Fruit fly (Drosophila melanogaster) whole organism, adult: ENCODE results near the gene Uvrag.
A peak's percentile ranks its signal among the peaks of the same experiment; 100 is the strongest.

ENCODE experiments used
- CG11617 ChIP-seq: fragments of 200-800 bp; sonication (Bioruptor generic); optimal IDR thresholded peaks from 2 replicates; lab custom pipeline; 2017; ENCODE audit warnings: mild to moderate bottlenecking, missing biosample characterization, missing genetic modification reagents, missing genetic modification characterization
- CG12768 ChIP-seq: fragments of 200-800 bp; sonication (Bioruptor generic); optimal IDR thresholded peaks from 2 replicates; lab custom pipeline; 2017; ENCODE audit warnings: missing biosample characterization, missing genetic modification characterization, mild to moderate bottlenecking, moderate library complexity, missing genetic modification reagents
- CG14711 ChIP-seq: fragments of 200-800 bp; sonication (Bioruptor generic); optimal IDR thresholded peaks from 2 replicates; lab custom pipeline; 2018; ENCODE audit warnings: missing biosample characterization, mild to moderate bottlenecking, missing genetic modification characterization, moderate library complexity
- CG1620 ChIP-seq: fragments of 200-800 bp; sonication (Bioruptor generic); optimal IDR thresholded peaks from 2 replicates; lab custom pipeline; 2016; ENCODE audit warnings: missing biosample characterization, missing genetic modification characterization
- CG33017 ChIP-seq: fragments of 200-800 bp; sonication (Bioruptor generic); optimal IDR thresholded peaks from 2 replicates; lab custom pipeline; 2018; ENCODE audit warnings: missing biosample characterization, mild to moderate bottlenecking, missing genetic modification characterization, moderate library complexity
- CG5204 ChIP-seq: fragments of 200-800 bp; sonication (Bioruptor generic); optimal IDR thresholded peaks from 2 replicates; lab custom pipeline; 2016; ENCODE audit warnings: missing biosample characterization, missing genetic modification characterization
- CG7045 ChIP-seq: fragments of 200-800 bp; sonication (Bioruptor generic); optimal IDR thresholded peaks from 2 replicates; lab custom pipeline; 2017; ENCODE audit warnings: missing biosample characterization, mild to moderate bottlenecking, missing genetic modification characterization
- CG7101 ChIP-seq: fragments of 200-800 bp; sonication (Bioruptor generic); optimal IDR thresholded peaks from 2 replicates; lab custom pipeline; 2018; ENCODE audit warnings: missing biosample characterization, mild to moderate bottlenecking, missing genetic modification characterization, moderate library complexity
- Clk ChIP-seq: fragments of 200-800 bp; sonication (Bioruptor generic); optimal IDR thresholded peaks from 2 replicates; lab custom pipeline; 2017; ENCODE audit warnings: missing biosample characterization, missing genetic modification characterization
- Crg-1 ChIP-seq: fragments of 200-800 bp; sonication (Bioruptor generic); optimal IDR thresholded peaks from 2 replicates; lab custom pipeline; 2016; ENCODE audit warnings: missing biosample characterization, missing genetic modification characterization
- Hr96 ChIP-seq: fragments of 200-800 bp; sonication (Bioruptor generic); optimal IDR thresholded peaks from 2 replicates; lab custom pipeline; 2016; ENCODE audit warnings: missing biosample characterization, missing genetic modification characterization
- Mnt ChIP-seq: fragments of 200-800 bp; sonication (Bioruptor generic); optimal IDR thresholded peaks from 2 replicates; lab custom pipeline; 2016; ENCODE audit warnings: missing biosample characterization, mild to moderate bottlenecking, missing genetic modification characterization
- bab1 ChIP-seq: fragments of 200-800 bp; sonication (Bioruptor generic); optimal IDR thresholded peaks from 3 replicates; lab custom pipeline; 2019; ENCODE audit warnings: missing biosample characterization, mild to moderate bottlenecking, missing genetic modification characterization, moderate library complexity
- cic ChIP-seq: fragments of 200-800 bp; sonication (Bioruptor generic); optimal IDR thresholded peaks from 2 replicates; lab custom pipeline; 2017; ENCODE audit warnings: missing biosample characterization, mild to moderate bottlenecking, missing genetic modification characterization, moderate library complexity
- cnc ChIP-seq, 2 experiments: fragments of >200 bp; optimal IDR thresholded peaks; 2 replicates each; lab custom pipeline; 2017
- kay ChIP-seq: fragments of 200-800 bp; sonication (Bioruptor generic); peaks from one replicate; lab custom pipeline; 2016; ENCODE audit warnings: missing biosample characterization, missing genetic modification characterization, borderline replicate concordance
- ovo ChIP-seq: fragments of 200-800 bp; sonication (Bioruptor generic); optimal IDR thresholded peaks from 2 replicates; lab custom pipeline; 2016; ENCODE audit warnings: missing biosample characterization, missing genetic modification characterization
- pad ChIP-seq: fragments of 200-800 bp; sonication (Bioruptor generic); optimal IDR thresholded peaks from 3 replicates; lab custom pipeline; 2017; ENCODE audit warnings: missing biosample characterization, missing genetic modification characterization, mild to moderate bottlenecking, moderate library complexity, missing genetic modification reagents
- tj ChIP-seq: fragments of 200-800 bp; sonication (Bioruptor generic); optimal IDR thresholded peaks from 3 replicates; lab custom pipeline; 2017; ENCODE audit warnings: missing biosample characterization, mild to moderate bottlenecking, missing genetic modification characterization, moderate library complexity
- toe ChIP-seq: fragments of 200-800 bp; sonication (Bioruptor generic); optimal IDR thresholded peaks from 2 replicates; lab custom pipeline; 2016; ENCODE audit warnings: missing biosample characterization, missing genetic modification characterization

Uvrag gene

dm6 chr2L:13289689-13290088, 3.1 kb downstream of the Uvrag start, which contains the start of gene CG31729:
CG31729 (plus strand) TSS chr2L:13289997.
- no peak for TF ChIP-seq cnc (optimal IDR thresholded peaks at IDR 0.05; lab: Kevin White, UChicago)
- TF ChIP-seq Crg-1 (GFP tag; lab: Kevin White, UChicago) = no peak
- peak; percentile 19 for TF ChIP-seq bab1
- peak; percentile 50 for TF ChIP-seq pad (GFP tag; lab: Kevin White, UChicago)
- no peak for TF ChIP-seq Clk
- no peak for TF ChIP-seq kay (GFP tag; lab: Kevin White, UChicago)
- TF ChIP-seq CG12768 = no peak
- TF ChIP-seq Mnt (GFP tag; lab: Kevin White, UChicago) = no peak
- TF ChIP-seq CG7045 (GFP tag; lab: Kevin White, UChicago) = no peak
- no peak for TF ChIP-seq tj (GFP tag; lab: Kevin White, UChicago)
- no peak for TF ChIP-seq cic (GFP tag; lab: Kevin White, UChicago)
- peak; percentile 40 for TF ChIP-seq toe (GFP tag; lab: Kevin White, UChicago)
- TF ChIP-seq ovo (GFP tag; lab: Kevin White, UChicago) = no peak
- no peak for TF ChIP-seq CG33017
- TF ChIP-seq CG1620 = no peak
- peak; percentile 48 for TF ChIP-seq CG5204 (GFP tag; lab: Kevin White, UChicago)
- TF ChIP-seq Hr96 (GFP tag; lab: Kevin White, UChicago) = no peak
- no peak for TF ChIP-seq CG11617 (GFP tag; lab: Kevin White, UChicago)
- TF ChIP-seq CG14711 (tag; lab: Kevin White, UChicago) = peak; percentile 48
- TF ChIP-seq CG7101 (tag; lab: Kevin White, UChicago) = peak; percentile 42

- TF ChIP-seq CG33017 (peak; percentile 91), CG7045 (GFP tag; lab: Kevin White, UChicago) (peak; percentile 85), ovo (GFP tag; lab: Kevin White, UChicago) (peak; percentile 39), Crg-1 (GFP tag; lab: Kevin White, UChicago) (peak; percentile 61), toe (GFP tag; lab: Kevin White, UChicago) (no peak), Mnt (GFP tag; lab: Kevin White, UChicago) (peak; percentile 62), tj (GFP tag; lab: Kevin White, UChicago) (peak; percentile 26), pad (GFP tag; lab: Kevin White, UChicago) (no peak), CG1620 (peak; percentile 1), Clk (peak; percentile 59), cnc (optimal IDR thresholded peaks at IDR 0.05; lab: Kevin White, UChicago) (no peak), CG5204 (GFP tag; lab: Kevin White, UChicago) (no peak), CG14711 (tag; lab: Kevin White, UChicago) (peak; percentile 45), CG7101 (tag; lab: Kevin White, UChicago) (peak; percentile 75), CG12768 (peak; percentile 80), kay (GFP tag; lab: Kevin White, UChicago) (peak; percentile 93), CG11617 (GFP tag; lab: Kevin White, UChicago) (peak; percentile 82), Hr96 (GFP tag; lab: Kevin White, UChicago) (no peak), cic (GFP tag; lab: Kevin White, UChicago) (peak; percentile 99), bab1 (no peak)
Observed at dm6 chr2L:13290276-13291065, 3.9 kb downstream of the Uvrag start.

dm6 chr2L:13291066-13291434, 4.5 kb downstream of the Uvrag start:
- TF ChIP-seq Hr96 (GFP tag; lab: Kevin White, UChicago) = peak; percentile 13
- no peak for TF ChIP-seq tj (GFP tag; lab: Kevin White, UChicago)

- TF ChIP-seq tj (GFP tag; lab: Kevin White, UChicago) = no peak
- TF ChIP-seq cnc (optimal IDR thresholded peaks at IDR 0.05; lab: Kevin White, UChicago) = peak in 1 of 2 experiments; percentile 41
- TF ChIP-seq Clk = no peak
- peak; percentile 48 for TF ChIP-seq kay (GFP tag; lab: Kevin White, UChicago)
Observed at dm6 chr2L:13291960-13292487, 5.4 kb downstream of the Uvrag start.

- TF ChIP-seq tj (GFP tag; lab: Kevin White, UChicago) (no peak), kay (GFP tag; lab: Kevin White, UChicago) (no peak), Mnt (GFP tag; lab: Kevin White, UChicago) (no peak), pad (GFP tag; lab: Kevin White, UChicago) (no peak), cic (GFP tag; lab: Kevin White, UChicago) (no peak), CG7101 (tag; lab: Kevin White, UChicago) (no peak), CG33017 (no peak), Clk (no peak), Hr96 (GFP tag; lab: Kevin White, UChicago) (no peak), CG12768 (no peak)
Observed at dm6 chr2L:13292626-13293025, 6.0 kb downstream of the Uvrag start, which contains the start of gene CG16824. CG16824 (plus strand) TSS chr2L:13293009.

- TF ChIP-seq Crg-1 (GFP tag; lab: Kevin White, UChicago) (no peak), CG12768 (peak; percentile 6), CG11617 (GFP tag; lab: Kevin White, UChicago) (no peak), Clk (no peak), CG33017 (no peak), tj (GFP tag; lab: Kevin White, UChicago) (peak; percentile 92), ovo (GFP tag; lab: Kevin White, UChicago) (no peak), CG5204 (GFP tag; lab: Kevin White, UChicago) (no peak), bab1 (no peak), Hr96 (GFP tag; lab: Kevin White, UChicago) (no peak), kay (GFP tag; lab: Kevin White, UChicago) (no peak), CG14711 (tag; lab: Kevin White, UChicago) (peak; percentile 65), Mnt (GFP tag; lab: Kevin White, UChicago) (peak; percentile 32), cic (GFP tag; lab: Kevin White, UChicago) (no peak), CG1620 (no peak), toe (GFP tag; lab: Kevin White, UChicago) (no peak), CG7101 (tag; lab: Kevin White, UChicago) (no peak), pad (GFP tag; lab: Kevin White, UChicago) (peak; percentile 22), cnc (optimal IDR thresholded peaks at IDR 0.05; lab: Kevin White, UChicago) (no peak), CG7045 (GFP tag; lab: Kevin White, UChicago) (no peak)
Observed at dm6 chr2L:13295978-13296702, 9.6 kb downstream of the Uvrag start.
